Fruit fly (Drosophila melanogaster) whole organism, prepupa: ENCODE data around the gene CG31279.

ENCODE experiments used
- CG10631 ChIP-seq: fragments of 200-800 bp; sonication (Bioruptor generic); optimal IDR thresholded peaks from 2 replicates; lab custom pipeline; 2016; ENCODE audit warnings: missing biosample characterization, missing genetic modification characterization
- CG10669 ChIP-seq: fragments of 200-800 bp; sonication (Bioruptor generic); optimal IDR thresholded peaks from 3 replicates; lab custom pipeline; 2018; ENCODE audit warnings: missing biosample characterization, mild to moderate bottlenecking, missing genetic modification characterization, moderate library complexity
- CG11762 ChIP-seq: fragments of 200-800 bp; sonication (Bioruptor generic); optimal IDR thresholded peaks from 3 replicates; lab custom pipeline; 2016; ENCODE audit warnings: missing biosample characterization, missing genetic modification characterization; ENCODE audit not compliant: insufficient read depth
- CG16779 ChIP-seq: fragments of 200-800 bp; sonication (Bioruptor generic); optimal IDR thresholded peaks from 3 replicates; lab custom pipeline; 2017; ENCODE audit warnings: missing biosample characterization, mild to moderate bottlenecking, missing genetic modification characterization
- CG3032 ChIP-seq: fragments of 200-800 bp; optimal IDR thresholded peaks from 2 replicates; lab custom pipeline; 2019; ENCODE audit warnings: missing biosample characterization, mild to moderate bottlenecking, missing genetic modification characterization, moderate library complexity
- CG32006 ChIP-seq: fragments of 200-800 bp; sonication (Bioruptor generic); optimal IDR thresholded peaks from 3 replicates; lab custom pipeline; 2017; ENCODE audit warnings: missing biosample characterization, mild to moderate bottlenecking, missing genetic modification characterization
- CG3919 ChIP-seq: fragments of 200-800 bp; sonication (Bioruptor generic); optimal IDR thresholded peaks from 3 replicates; lab custom pipeline; 2016; ENCODE audit warnings: missing biosample characterization, missing genetic modification characterization
- CG4318 ChIP-seq: fragments of 200-800 bp; sonication (Bioruptor generic); optimal IDR thresholded peaks from 3 replicates; lab custom pipeline; 2017; ENCODE audit warnings: missing biosample characterization, mild to moderate bottlenecking, missing genetic modification characterization
- CG6163 ChIP-seq: fragments of 200-800 bp; sonication (Bioruptor generic); IDR thresholded peaks from 3 replicates; pipeline ENCODE4 v1.3.6; 2022; ENCODE audit warnings: missing biosample characterization, missing genetic modification characterization
- CG6276 ChIP-seq: fragments of 200-800 bp; sonication (Bioruptor generic); optimal IDR thresholded peaks from 2 replicates; lab custom pipeline; 2017; ENCODE audit warnings: missing biosample characterization, mild to moderate bottlenecking, missing genetic modification characterization
- CG6792 ChIP-seq: fragments of 200-800 bp; sonication (Bioruptor generic); optimal IDR thresholded peaks from 3 replicates; lab custom pipeline; 2016; ENCODE audit warnings: missing biosample characterization, missing genetic modification characterization
- CG6808 ChIP-seq: fragments of 200-800 bp; sonication (Bioruptor generic); optimal IDR thresholded peaks from 3 replicates; lab custom pipeline; 2017; ENCODE audit warnings: missing biosample characterization, missing genetic modification characterization, mild to moderate bottlenecking, moderate library complexity, missing genetic modification reagents
- CG6854 ChIP-seq: fragments of 200-800 bp; sonication (Bioruptor generic); optimal IDR thresholded peaks from 2 replicates; lab custom pipeline; 2017; ENCODE audit warnings: missing biosample characterization, mild to moderate bottlenecking, missing genetic modification characterization
- CG7368 ChIP-seq: fragments of 200-800 bp; sonication (Bioruptor generic); optimal IDR thresholded peaks from 3 replicates; lab custom pipeline; 2016; ENCODE audit warnings: missing biosample characterization, missing genetic modification characterization
- CG8119 ChIP-seq: fragments of 200-800 bp; sonication (Bioruptor generic); IDR thresholded peaks from 3 replicates; pipeline ENCODE4 v1.3.6; 2022; ENCODE audit warnings: missing biosample characterization, missing genetic modification characterization
- CG8632 ChIP-seq: fragments of 200-800 bp; sonication (Bioruptor generic); optimal IDR thresholded peaks from 3 replicates; lab custom pipeline; 2016; ENCODE audit warnings: missing biosample characterization, missing genetic modification characterization
- CG9139 ChIP-seq: fragments of 200-800 bp; sonication (Bioruptor generic); optimal IDR thresholded peaks from 3 replicates; lab custom pipeline; 2017; ENCODE audit warnings: missing biosample characterization, mild to moderate bottlenecking, missing genetic modification characterization
- Eip75B ChIP-seq: fragments of 200-800 bp; sonication (Bioruptor generic); optimal IDR thresholded peaks from 3 replicates; lab custom pipeline; 2016; ENCODE audit warnings: missing biosample characterization, missing genetic modification characterization
- Eip78C ChIP-seq: fragments of 200-800 bp; sonication (Bioruptor generic); peaks from one replicate; lab custom pipeline; 2016; ENCODE audit warnings: missing biosample characterization, missing genetic modification characterization
- Ets96B ChIP-seq: fragments of 200-800 bp; optimal IDR thresholded peaks from 2 replicates; lab custom pipeline; 2019; ENCODE audit warnings: missing biosample characterization, mild to moderate bottlenecking, missing genetic modification characterization, moderate library complexity
- Hr4 ChIP-seq: fragments of 200-800 bp; sonication (Bioruptor generic); optimal IDR thresholded peaks from 3 replicates; lab custom pipeline; 2016; ENCODE audit warnings: missing biosample characterization, missing genetic modification characterization
- Met ChIP-seq: fragments of 200-800 bp; sonication (Bioruptor generic); optimal IDR thresholded peaks from 3 replicates; lab custom pipeline; 2016; ENCODE audit warnings: missing biosample characterization, missing genetic modification characterization
- OdsH ChIP-seq: fragments of 200-800 bp; sonication (Bioruptor generic); optimal IDR thresholded peaks from 3 replicates; lab custom pipeline; 2016; ENCODE audit warnings: missing biosample characterization, missing genetic modification characterization
- Smox ChIP-seq: fragments of 200-800 bp; sonication (Bioruptor generic); optimal IDR thresholded peaks from 3 replicates; lab custom pipeline; 2016; ENCODE audit warnings: missing biosample characterization, missing genetic modification characterization
- Sox14 ChIP-seq: fragments of 200-800 bp; sonication (Bioruptor generic); optimal IDR thresholded peaks from 3 replicates; lab custom pipeline; 2016; ENCODE audit warnings: missing biosample characterization, missing genetic modification characterization
- Sox15 ChIP-seq: fragments of 200-800 bp; sonication (Bioruptor generic); optimal IDR thresholded peaks from 3 replicates; lab custom pipeline; 2016; ENCODE audit warnings: missing biosample characterization, missing genetic modification characterization
- achi ChIP-seq: fragments of 200-800 bp; sonication (Bioruptor generic); optimal IDR thresholded peaks from 3 replicates; lab custom pipeline; 2016; ENCODE audit warnings: missing biosample characterization, missing genetic modification characterization
- acj6 ChIP-seq: fragments of 200-800 bp; sonication (Bioruptor generic); optimal IDR thresholded peaks from 3 replicates; lab custom pipeline; 2016; ENCODE audit warnings: missing biosample characterization, missing genetic modification characterization
- cyc ChIP-seq: fragments of 200-800 bp; sonication (Bioruptor generic); optimal IDR thresholded peaks from 3 replicates; lab custom pipeline; 2016; ENCODE audit warnings: missing biosample characterization, missing genetic modification characterization
- dac ChIP-seq: fragments of 200-800 bp; sonication (Bioruptor generic); optimal IDR thresholded peaks from 2 replicates; lab custom pipeline; 2017; ENCODE audit warnings: missing biosample characterization, mild to moderate bottlenecking, missing genetic modification characterization
- eg ChIP-seq: fragments of 200-800 bp; sonication (Bioruptor generic); IDR thresholded peaks from 3 replicates; pipeline ENCODE4 v1.3.6; 2022; ENCODE audit warnings: missing biosample characterization, missing genetic modification characterization
- fkh ChIP-seq: fragments of 200-800 bp; sonication (Bioruptor generic); optimal IDR thresholded peaks from 3 replicates; lab custom pipeline; 2017; ENCODE audit warnings: missing biosample characterization, mild to moderate bottlenecking, missing genetic modification characterization, moderate library complexity
- ss ChIP-seq, 2 experiments: fragments of 200-800 bp; sonication (Bioruptor generic); optimal IDR thresholded peaks; 2 replicates in 1 of 2; 3 replicates in 1 of 2; lab custom pipeline; 2017 to 2018; ENCODE audit warnings: mild to moderate bottlenecking in 2 of 2, missing biosample characterization in 2 of 2, missing genetic modification characterization in 2 of 2, moderate library complexity in 1 of 2
- svp ChIP-seq: fragments of 200-800 bp; sonication (Bioruptor generic); peaks from one replicate; lab custom pipeline; 2016; ENCODE audit warnings: missing biosample characterization, missing genetic modification characterization
- vri ChIP-seq: fragments of 200-800 bp; sonication (Bioruptor generic); optimal IDR thresholded peaks from 3 replicates; lab custom pipeline; 2016; ENCODE audit warnings: missing biosample characterization, mild to moderate bottlenecking, missing genetic modification characterization

The CG31279 gene

dm6 chr3R:16396565-16396964 is 33.9 kb upstream of the CG31279 start:
- no peak for TF ChIP-seq vri (GFP tag; lab: Kevin White, UChicago)
- TF ChIP-seq svp (GFP tag; lab: Kevin White, UChicago), result peak; percentile 32

- TF ChIP-seq CG3919 (GFP tag; lab: Kevin White, UChicago), result no peak
- no peak for TF ChIP-seq CG6163 (GFP tag; lab: Robert Waterston, UW)
- TF ChIP-seq Sox15 (GFP tag; lab: Kevin White, UChicago), result no peak
- TF ChIP-seq CG3032 (tag; lab: Kevin White, UChicago), result no peak
- TF ChIP-seq svp (GFP tag; lab: Kevin White, UChicago), result no peak
- no peak for TF ChIP-seq CG10631 (GFP tag; lab: Kevin White, UChicago)
- TF ChIP-seq CG8119 (GFP tag; lab: Robert Waterston, UW), result no peak
- TF ChIP-seq ss (GFP tag; optimal IDR thresholded peaks at IDR 0.05; lab: Kevin White, UChicago), result peak; percentile 26 to 83
- TF ChIP-seq, all 60 proteins: peak for 1
Measured at dm6 chr3R:16403023-16403733, 27.3 kb upstream of the CG31279 start, which contains the start of gene ss. TSS of gene ss (minus strand) at chr3R:16403690.

DNA sequence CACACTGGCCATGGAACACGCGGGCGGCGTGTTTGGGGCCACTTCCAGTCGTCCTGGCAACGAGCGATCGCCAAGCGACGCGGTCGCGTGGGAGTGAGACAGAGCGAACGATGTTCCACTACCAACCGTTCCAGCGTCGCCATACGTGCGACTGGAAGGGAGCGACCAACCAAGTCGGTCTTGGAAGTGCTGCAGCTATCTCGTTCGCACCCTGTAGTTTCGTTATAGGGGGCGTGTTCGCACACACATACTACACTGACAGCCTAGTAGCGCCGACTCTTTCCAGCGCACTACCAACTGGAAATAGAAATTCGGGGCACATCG is 26.8 kb upstream of the CG31279 start:
- no peak for TF ChIP-seq CG16779 (tag; lab: Kevin White, UChicago)
- TF ChIP-seq CG10669 (GFP tag; lab: Kevin White, UChicago), result no peak
- no peak for TF ChIP-seq Eip78C (GFP tag; lab: Kevin White, UChicago)
- TF ChIP-seq CG8119 (GFP tag; lab: Robert Waterston, UW), result no peak
- no peak for TF ChIP-seq OdsH
- no peak for TF ChIP-seq CG6163 (GFP tag; lab: Robert Waterston, UW)
- no peak for TF ChIP-seq vri (GFP tag; lab: Kevin White, UChicago)
- no peak for TF ChIP-seq acj6 (GFP tag; lab: Kevin White, UChicago)
- TF ChIP-seq CG4318 (GFP tag; lab: Kevin White, UChicago), result no peak
- TF ChIP-seq eg (GFP tag; lab: Robert Waterston, UW), result no peak
- TF ChIP-seq CG6792 (GFP tag; lab: Kevin White, UChicago), result no peak
- TF ChIP-seq CG7368 (GFP tag; lab: Kevin White, UChicago), result no peak
- no peak for TF ChIP-seq Hr4
- TF ChIP-seq CG6276 (GFP tag; lab: Kevin White, UChicago), result no peak
- TF ChIP-seq CG6854 (GFP tag; lab: Kevin White, UChicago), result no peak
- TF ChIP-seq Met (GFP tag; lab: Kevin White, UChicago), result no peak
- no peak for TF ChIP-seq CG3032 (tag; lab: Kevin White, UChicago)
- no peak for TF ChIP-seq achi (GFP tag; lab: Kevin White, UChicago)
- TF ChIP-seq CG32006 (GFP tag; lab: Kevin White, UChicago), result no peak
- no peak for TF ChIP-seq Sox14 (GFP tag; lab: Kevin White, UChicago)
- TF ChIP-seq, all 60 proteins: peak for 0

dm6 chr3R:16406618-16407017 is 23.9 kb upstream of the CG31279 start:
- TF ChIP-seq CG7368 (GFP tag; lab: Kevin White, UChicago) (no peak), Smox (GFP tag; lab: Kevin White, UChicago) (no peak), CG3919 (GFP tag; lab: Kevin White, UChicago) (no peak), cyc (GFP tag; lab: Kevin White, UChicago) (no peak), fkh (GFP tag; lab: Kevin White, UChicago) (no peak), OdsH (no peak), CG11762 (no peak), CG9139 (GFP tag; lab: Kevin White, UChicago) (no peak), CG32006 (GFP tag; lab: Kevin White, UChicago) (no peak), CG10669 (GFP tag; lab: Kevin White, UChicago) (no peak), CG8632 (GFP tag; lab: Kevin White, UChicago) (no peak), Eip75B (no peak), dac (GFP tag; lab: Kevin White, UChicago) (no peak), CG6808 (GFP tag; lab: Kevin White, UChicago) (no peak), Ets96B (tag; lab: Kevin White, UChicago) (no peak), Met (GFP tag; lab: Kevin White, UChicago) (no peak)
